Worm (Caenorhabditis elegans) whole organism, young adult: ENCODE measurements around the gene F59B10.2.
A peak's percentile ranks its signal among the peaks of the same experiment; 100 is the strongest.

ENCODE experiments used
- C06A6.2 ChIP-seq: fragments of 200-800 bp; sonication (Bioruptor generic); conservative IDR thresholded peaks from 2 replicates; pipeline ENCODE4 v1.3.6; 2022; ENCODE audit warnings: missing genetic modification characterization, missing compliant biosample characterization
- F10E7.11 ChIP-seq: sonication (generic microtip); optimal IDR thresholded peaks from 2 replicates; lab custom pipeline; 2017; ENCODE audit warnings: mild to moderate bottlenecking, missing genetic modification characterization, moderate library complexity, missing compliant biosample characterization
- F23B12.7 ChIP-seq: sonication (generic microtip); optimal IDR thresholded peaks from 2 replicates; lab custom pipeline; 2017; ENCODE audit warnings: missing genetic modification characterization, mild to moderate bottlenecking, missing compliant biosample characterization, antibody characterized with exemption, moderate library complexity; ENCODE audit not compliant: insufficient read depth
- F37B4.10 ChIP-seq: fragments of 200-800 bp; sonication (Bioruptor generic); IDR thresholded peaks from 2 replicates; pipeline ENCODE4 v1.3.6; 2022; ENCODE audit warnings: missing genetic modification characterization, missing compliant biosample characterization
- F57A8.1 ChIP-seq: fragments of 200-800 bp; sonication (Bioruptor generic); optimal IDR thresholded peaks from 2 replicates; lab custom pipeline; 2018; ENCODE audit warnings: mild to moderate bottlenecking, missing genetic modification characterization, moderate library complexity, missing compliant biosample characterization
- K12H6.12 ChIP-seq: fragments of 200-800 bp; sonication (Bioruptor generic); optimal IDR thresholded peaks from 2 replicates; lab custom pipeline; 2018; ENCODE audit warnings: mild to moderate bottlenecking, missing genetic modification characterization, missing compliant biosample characterization
- Y79H2A.3 ChIP-seq: fragments of 200-800 bp; sonication (Bioruptor generic); conservative IDR thresholded peaks from 2 replicates; pipeline ENCODE4 v1.3.6; 2022; ENCODE audit warnings: missing genetic modification reagents, missing genetic modification characterization, missing compliant biosample characterization
- Y95B8A.8 ChIP-seq: fragments of 200-800 bp; sonication (Bioruptor generic); IDR thresholded peaks from 2 replicates; pipeline ENCODE4 v1.3.6; 2022; ENCODE audit warnings: missing genetic modification reagents, missing genetic modification characterization, missing compliant biosample characterization
- aptf-2 ChIP-seq: fragments of 200-800 bp; sonication (Bioruptor generic); conservative IDR thresholded peaks from 2 replicates; pipeline ENCODE4 v1.3.6; 2022; ENCODE audit warnings: missing genetic modification reagents, missing genetic modification characterization, missing compliant biosample characterization
- attf-3 ChIP-seq: fragments of 200-800 bp; sonication (Bioruptor generic); conservative IDR thresholded peaks from 2 replicates; pipeline ENCODE4 v1.3.6; 2022; ENCODE audit warnings: missing genetic modification reagents, missing genetic modification characterization, missing compliant biosample characterization
- bed-2 ChIP-seq: fragments of 200-800 bp; sonication (Bioruptor generic); IDR thresholded peaks from 2 replicates; pipeline ENCODE4 v1.3.6; 2022; ENCODE audit warnings: missing genetic modification reagents, missing genetic modification characterization, missing compliant biosample characterization
- ceh-58 ChIP-seq: fragments of 200-800 bp; sonication (Bioruptor generic); IDR thresholded peaks from 2 replicates; pipeline ENCODE4 v1.3.6; 2022; ENCODE audit warnings: missing genetic modification characterization, missing compliant biosample characterization
- die-1 ChIP-seq: sonication (generic microtip); optimal IDR thresholded peaks from 2 replicates; lab custom pipeline; 2016; ENCODE audit warnings: missing genotype, mild to moderate bottlenecking, missing genetic modification characterization, missing compliant biosample characterization
- dox-1 ChIP-seq: fragments of 200-800 bp; sonication (Bioruptor generic); IDR thresholded peaks from 2 replicates; pipeline ENCODE4 v1.3.6; 2022; ENCODE audit warnings: missing genetic modification reagents, missing genetic modification characterization, missing compliant biosample characterization
- dpff-1 ChIP-seq: sonication (generic microtip); optimal IDR thresholded peaks from 2 replicates; lab custom pipeline; 2017; ENCODE audit warnings: mild to moderate bottlenecking, missing genetic modification characterization, missing compliant biosample characterization
- egl-44 ChIP-seq: fragments of 200-800 bp; sonication (Bioruptor generic); IDR thresholded peaks from 2 replicates; pipeline ENCODE4 v1.3.6; 2022; ENCODE audit warnings: missing genetic modification reagents, missing genetic modification characterization, missing compliant biosample characterization
- ekl-4 ChIP-seq: fragments of 200-800 bp; sonication (Bioruptor generic); IDR thresholded peaks from 2 replicates; pipeline ENCODE4 v1.3.6; 2022; ENCODE audit warnings: missing genetic modification reagents, missing genetic modification characterization, missing compliant biosample characterization
- fkh-3 ChIP-seq: sonication (generic microtip); optimal IDR thresholded peaks from 2 replicates; lab custom pipeline; 2016; ENCODE audit warnings: mild to moderate bottlenecking, missing genetic modification characterization, missing compliant biosample characterization
- gei-17 ChIP-seq: fragments of 200-800 bp; sonication (Bioruptor generic); optimal IDR thresholded peaks from 2 replicates; lab custom pipeline; 2018; ENCODE audit warnings: mild to moderate bottlenecking, missing genetic modification characterization, missing compliant biosample characterization
- hlh-26 ChIP-seq: fragments of 200-800 bp; sonication (Bioruptor generic); conservative IDR thresholded peaks from 2 replicates; pipeline ENCODE4 v1.3.6; 2022; ENCODE audit warnings: missing genetic modification reagents, missing genetic modification characterization, missing compliant biosample characterization
- hmg-1.2 ChIP-seq: fragments of 200-800 bp; sonication (Bioruptor generic); IDR thresholded peaks from 2 replicates; pipeline ENCODE4 v1.3.6; 2022; ENCODE audit warnings: missing genetic modification reagents, missing genetic modification characterization, missing compliant biosample characterization
- hrde-1 ChIP-seq: sonication (generic microtip); optimal IDR thresholded peaks from 2 replicates; lab custom pipeline; 2016; ENCODE audit warnings: missing genetic modification characterization, mild to moderate bottlenecking, missing compliant biosample characterization, moderate library complexity, missing genotype, missing genetic modification reagents, borderline replicate concordance
- lin-40 ChIP-seq: sonication (generic microtip); optimal IDR thresholded peaks from 2 replicates; lab custom pipeline; 2016; ENCODE audit warnings: missing genetic modification characterization, mild to moderate bottlenecking, missing compliant biosample characterization, missing genotype, missing genetic modification reagents
- lir-1 ChIP-seq: fragments of 200-800 bp; sonication (Bioruptor generic); conservative IDR thresholded peaks from 2 replicates; pipeline ENCODE4 v1.3.6; 2022; ENCODE audit warnings: missing genetic modification reagents, missing genetic modification characterization, missing compliant biosample characterization
- madf-10 ChIP-seq: sonication (generic microtip); optimal IDR thresholded peaks from 2 replicates; lab custom pipeline; 2016; ENCODE audit warnings: mild to moderate bottlenecking, missing genetic modification characterization, missing compliant biosample characterization
- madf-6 ChIP-seq: fragments of 200-800 bp; sonication (Bioruptor generic); IDR thresholded peaks from 2 replicates; pipeline ENCODE4 v1.3.6; 2022; ENCODE audit warnings: missing genetic modification reagents, missing genetic modification characterization, missing compliant biosample characterization
- mxl-1 ChIP-seq: sonication (generic microtip); optimal IDR thresholded peaks from 2 replicates; lab custom pipeline; 2016; ENCODE audit warnings: missing genetic modification characterization, missing compliant biosample characterization
- nfyb-1 ChIP-seq: fragments of 200-800 bp; sonication (Bioruptor generic); IDR thresholded peaks from 2 replicates; pipeline ENCODE4 v1.3.6; 2022; ENCODE audit warnings: missing genetic modification reagents, missing genetic modification characterization, missing compliant biosample characterization
- nhr-179 ChIP-seq: sonication (generic microtip); optimal IDR thresholded peaks from 2 replicates; lab custom pipeline; 2016; ENCODE audit warnings: mild to moderate bottlenecking, missing genetic modification characterization, missing compliant biosample characterization
- nhr-27 ChIP-seq: fragments of 200-800 bp; sonication (Bioruptor generic); optimal IDR thresholded peaks from 2 replicates; lab custom pipeline; 2018; ENCODE audit warnings: mild to moderate bottlenecking, missing genetic modification characterization, moderate library complexity, missing compliant biosample characterization
- nhr-90 ChIP-seq: sonication (generic microtip); optimal IDR thresholded peaks from 2 replicates; lab custom pipeline; 2016; ENCODE audit warnings: missing genotype, mild to moderate bottlenecking, missing genetic modification characterization, missing compliant biosample characterization
- sea-2 ChIP-seq: fragments of 200-800 bp; sonication (Bioruptor generic); IDR thresholded peaks from 2 replicates; pipeline ENCODE4 v1.3.6; 2022; ENCODE audit warnings: missing genetic modification characterization, missing compliant biosample characterization
- snpc-4 ChIP-seq, 5 experiments: fragments of 150-350 bp in 1 of 5; sonication (generic microtip) in 4 of 5; optimal IDR thresholded peaks; 2 replicates each; lab custom pipeline; 2014 to 2018; ENCODE audit warnings: missing genetic modification characterization in 5 of 5, missing biosample characterization in 3 of 5, antibody characterized with exemption in 2 of 5, mild to moderate bottlenecking in 2 of 5, missing compliant biosample characterization in 2 of 5, missing genotype in 2 of 5, moderate library complexity in 2 of 5, missing genetic modification reagents in 1 of 5
- unc-130 ChIP-seq: sonication (generic microtip); optimal IDR thresholded peaks from 2 replicates; lab custom pipeline; 2016; ENCODE audit warnings: missing genetic modification reagents, missing genetic modification characterization, missing compliant biosample characterization
- unc-62 ChIP-seq: fragments of 150-350 bp; optimal IDR thresholded peaks from 2 replicates; lab custom pipeline; 2014; ENCODE audit warnings: missing biosample characterization, missing genetic modification reagents, missing genetic modification characterization
- ztf-28 ChIP-seq: fragments of 200-800 bp; sonication (Bioruptor generic); IDR thresholded peaks from 2 replicates; pipeline ENCODE4 v1.3.6; 2022; ENCODE audit warnings: missing genetic modification reagents, missing genetic modification characterization, missing compliant biosample characterization
- ztf-3 ChIP-seq: fragments of 200-800 bp; sonication (Bioruptor generic); optimal IDR thresholded peaks from 2 replicates; lab custom pipeline; 2018; ENCODE audit warnings: mild to moderate bottlenecking, missing genetic modification characterization, missing compliant biosample characterization

Gene F59B10.2

ce11 chrII:10558962-10559415 is 49.3 kb upstream of the F59B10.2 start (continued):
- TF ChIP-seq gei-17 (no peak), attf-3 (GFP tag; lab: Robert Waterston, UW) (no peak), lir-1 (GFP tag; lab: Robert Waterston, UW) (peak; percentile 51; the same call in 1 of the 2 replicates), aptf-2 (GFP tag; lab: Robert Waterston, UW) (no peak), sea-2 (no peak), nhr-179 (tag; lab: Kevin White, UChicago) (no peak), dox-1 (peak; percentile 53; the same call in 1 of the 2 replicates), madf-6 (0 out of 2 replicates have a peak, but pooled peaks have one; percentile 21), snpc-4 (GFP tag; optimal IDR thresholded peaks at IDR 0.05; lab: Kevin White, UChicago) (no peak), snpc-4 (tag; optimal IDR thresholded peaks at IDR 0.05; lab: Kevin White, UChicago) (peak in 1 of 4 experiments; percentile 39), F10E7.11 (no peak), F57A8.1 (no peak), ztf-28 (GFP tag; lab: Robert Waterston, UW) (no peak), nfyb-1 (GFP tag; lab: Robert Waterston, UW) (0 out of 2 replicates have a peak, but pooled peaks have one; percentile 50), bed-2 (no peak), egl-44 (GFP tag; lab: Robert Waterston, UW) (no peak), K12H6.12 (tag; lab: Kevin White, UChicago) (no peak), Y95B8A.8 (0 out of 2 replicates have a peak, but pooled peaks have one; percentile 24), ztf-3 (GFP tag; lab: Kevin White, UChicago) (no peak), hrde-1 (no peak), dpff-1 (tag; lab: Kevin White, UChicago) (no peak), madf-10 (tag; lab: Kevin White, UChicago) (no peak), fkh-3 (tag; lab: Kevin White, UChicago) (no peak), mxl-1 (tag; lab: Kevin White, UChicago) (no peak), F23B12.7 (tag; lab: Kevin White, UChicago) (no peak), lin-40 (tag; lab: Kevin White, UChicago) (peak; percentile 4), unc-130 (GFP tag; lab: Kevin White, UChicago) (no peak), hmg-1.2 (GFP tag; lab: Robert Waterston, UW) (peak; percentile 62), hlh-26 (no peak)
- TF ChIP-seq, all 124 proteins: peak for 24

DNA sequence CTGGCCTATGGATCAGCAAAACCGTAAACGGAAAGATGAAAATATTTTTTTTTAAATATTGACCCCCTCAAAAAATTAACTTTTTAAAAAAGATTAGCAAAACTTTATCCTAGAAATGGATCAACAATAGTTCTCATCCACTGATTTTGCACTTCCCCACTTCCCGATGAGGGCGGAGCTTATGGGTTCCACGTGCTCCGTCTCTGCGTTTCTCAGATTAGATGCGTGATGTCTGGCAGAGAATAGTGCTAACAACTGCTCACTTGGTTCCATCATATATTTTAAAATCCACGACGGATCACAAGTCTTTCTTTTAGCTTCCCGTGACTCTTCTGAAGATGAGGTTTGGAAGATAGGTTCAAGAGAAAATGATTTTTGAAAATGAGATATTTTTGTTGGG is 48.7 kb upstream of the F59B10.2 start:
- peak; percentile 22 for TF ChIP-seq K12H6.12 (tag; lab: Kevin White, UChicago)
- TF ChIP-seq F57A8.1, result no peak
- TF ChIP-seq madf-10 (tag; lab: Kevin White, UChicago), result no peak
- no peak for TF ChIP-seq gei-17
- no peak for TF ChIP-seq die-1 (tag; lab: Kevin White, UChicago)
- TF ChIP-seq nhr-27 (tag; lab: Kevin White, UChicago), result no peak
- TF ChIP-seq unc-62 (GFP tag; lab: Kevin White, UChicago), result no peak
- TF ChIP-seq C06A6.2 (GFP tag; lab: Robert Waterston, UW), result no peak
- TF ChIP-seq nhr-90, result no peak

- TF ChIP-seq Y79H2A.3 (0 out of 2 replicates have a peak, but pooled peaks have one; percentile 28), F37B4.10 (0 out of 2 replicates have a peak, but pooled peaks have one; percentile 64), ekl-4 (0 out of 2 replicates have a peak, but pooled peaks have one; percentile 19), ceh-58 (GFP tag; lab: Robert Waterston, UW) (0 out of 2 replicates have a peak, but pooled peaks have one; percentile 25)
Observed at ce11 chrII:10557582-10557981, 47.9 kb upstream of the F59B10.2 start.
